Worm (Caenorhabditis elegans) whole organism, L1 larva: ENCODE data around the gene twk-9.

ENCODE experiments used
- F16B12.6 ChIP-seq: fragments of 150-350 bp; optimal IDR thresholded peaks from 2 replicates; lab custom pipeline; 2014; ENCODE audit warnings: missing biosample characterization, missing genetic modification characterization
- Y116A8C.19 ChIP-seq: sonication (generic microtip); optimal IDR thresholded peaks from 2 replicates; lab custom pipeline; 2016; ENCODE audit warnings: missing compliant biosample characterization, missing genetic modification characterization, borderline replicate concordance
- aha-1 ChIP-seq: fragments of 150-350 bp; optimal IDR thresholded peaks from 2 replicates; lab custom pipeline; 2014; ENCODE audit warnings: missing biosample characterization, missing genetic modification characterization
- alr-1 ChIP-seq: fragments of 200-800 bp; sonication (Bioruptor generic); optimal IDR thresholded peaks from 2 replicates; lab custom pipeline; 2018; ENCODE audit warnings: borderline replicate concordance, mild to moderate bottlenecking, missing genetic modification characterization, missing compliant biosample characterization
- ceh-90 ChIP-seq: sonication (generic microtip); optimal IDR thresholded peaks from 2 replicates; lab custom pipeline; 2016; ENCODE audit warnings: missing genetic modification characterization, missing compliant biosample characterization
- efl-1 ChIP-seq, 4 experiments: fragments of 150-350 bp; optimal IDR thresholded peaks in 3 of 4; peaks in 1 of 4; 1 replicate in 1 of 4; 2 replicates in 3 of 4; lab custom pipeline; 2014; ENCODE audit warnings: missing biosample characterization in 2 of 4, missing genetic modification characterization in 2 of 4, missing genetic modification reagents in 2 of 4
- elt-2 ChIP-seq: sonication (generic microtip); optimal IDR thresholded peaks from 2 replicates; lab custom pipeline; 2016; ENCODE audit warnings: missing genetic modification characterization, mild to moderate bottlenecking, inconsistent platforms, missing compliant biosample characterization, missing genetic modification reagents
- fkh-10 ChIP-seq: sonication (generic microtip); optimal IDR thresholded peaks from 2 replicates; lab custom pipeline; 2017; ENCODE audit warnings: missing biosample characterization, missing genetic modification reagents, missing genetic modification characterization
- fos-1 ChIP-seq: fragments of 150-350 bp; optimal IDR thresholded peaks from 2 replicates; lab custom pipeline; 2014; ENCODE audit warnings: missing biosample characterization, missing genetic modification characterization
- jun-1 ChIP-seq: fragments of 150-350 bp; optimal IDR thresholded peaks from 2 replicates; lab custom pipeline; 2014; ENCODE audit warnings: missing biosample characterization, missing genetic modification reagents, missing genetic modification characterization
- lin-14 ChIP-seq: fragments of 200-800 bp; sonication (Bioruptor generic); optimal IDR thresholded peaks from 2 replicates; lab custom pipeline; 2018; ENCODE audit warnings: mild to moderate bottlenecking, missing genetic modification characterization, moderate library complexity, missing compliant biosample characterization
- lsy-2 ChIP-seq, 2 experiments: fragments of 150-350 bp; optimal IDR thresholded peaks; 2 replicates each; lab custom pipeline; 2014; ENCODE audit warnings: missing biosample characterization in 2 of 2, missing genetic modification characterization in 2 of 2
- mdl-1 ChIP-seq, 2 experiments: fragments of 150-350 bp; optimal IDR thresholded peaks; 2 replicates each; lab custom pipeline; 2014 to 2017; ENCODE audit warnings: missing biosample characterization in 2 of 2, missing genetic modification characterization in 2 of 2, inconsistent platforms in 1 of 2
- mef-2 ChIP-seq: fragments of 150-350 bp; optimal IDR thresholded peaks from 2 replicates; lab custom pipeline; 2014; ENCODE audit warnings: missing biosample characterization, missing genetic modification characterization
- mep-1 ChIP-seq: fragments of 150-350 bp; optimal IDR thresholded peaks from 2 replicates; lab custom pipeline; 2014; ENCODE audit warnings: missing biosample characterization, missing genetic modification characterization
- nhr-237 ChIP-seq: fragments of 150-350 bp; optimal IDR thresholded peaks from 2 replicates; lab custom pipeline; 2014; ENCODE audit warnings: missing biosample characterization, missing genetic modification characterization
- nhr-47 ChIP-seq: sonication (generic microtip); optimal IDR thresholded peaks from 2 replicates; lab custom pipeline; 2016; ENCODE audit warnings: mild to moderate bottlenecking, missing genetic modification characterization, moderate library complexity, missing compliant biosample characterization
- nhr-71 ChIP-seq: sonication (generic microtip); optimal IDR thresholded peaks from 2 replicates; lab custom pipeline; 2016; ENCODE audit warnings: mild to moderate bottlenecking, missing genetic modification characterization, moderate library complexity, missing compliant biosample characterization
- nhr-76 ChIP-seq: sonication (generic microtip); optimal IDR thresholded peaks from 2 replicates; lab custom pipeline; 2017; ENCODE audit warnings: missing biosample characterization, missing genetic modification characterization
- nhr-77 ChIP-seq: fragments of 150-350 bp; optimal IDR thresholded peaks from 2 replicates; lab custom pipeline; 2014; ENCODE audit warnings: missing biosample characterization, missing genetic modification characterization
- nhr-85 ChIP-seq: sonication (generic microtip); peaks from one replicate; lab custom pipeline; 2016; ENCODE audit warnings: missing genetic modification characterization, inconsistent platforms, missing compliant biosample characterization
- nhr-90 ChIP-seq: sonication (generic microtip); optimal IDR thresholded peaks from 2 replicates; lab custom pipeline; 2016; ENCODE audit warnings: mild to moderate bottlenecking, missing genetic modification characterization, missing compliant biosample characterization; ENCODE audit not compliant: poor library complexity
- pax-3 ChIP-seq: fragments of 200-800 bp; sonication (Bioruptor generic); optimal IDR thresholded peaks from 2 replicates; lab custom pipeline; 2018; ENCODE audit warnings: mild to moderate bottlenecking, missing genetic modification characterization, moderate library complexity, missing compliant biosample characterization
- pqm-1 ChIP-seq: sonication (generic microtip); optimal IDR thresholded peaks from 3 replicates; lab custom pipeline; 2017; ENCODE audit warnings: missing biosample characterization, missing genetic modification characterization
- rnt-1 ChIP-seq: sonication (generic microtip); optimal IDR thresholded peaks from 2 replicates; lab custom pipeline; 2016; ENCODE audit warnings: mild to moderate bottlenecking, missing genetic modification characterization, moderate library complexity, missing compliant biosample characterization
- skn-1 ChIP-seq: fragments of 150-350 bp; optimal IDR thresholded peaks from 2 replicates; lab custom pipeline; 2014; ENCODE audit warnings: missing biosample characterization, missing genetic modification characterization
- sup-37 ChIP-seq: fragments of 200-800 bp; sonication (Bioruptor generic); optimal IDR thresholded peaks from 2 replicates; lab custom pipeline; 2018; ENCODE audit warnings: mild to moderate bottlenecking, missing genetic modification characterization, missing compliant biosample characterization
- tlp-1 ChIP-seq: fragments of 150-350 bp; optimal IDR thresholded peaks from 2 replicates; lab custom pipeline; 2014; ENCODE audit warnings: missing biosample characterization, missing genetic modification characterization
- unc-98 ChIP-seq: fragments of 200-800 bp; sonication (Bioruptor generic); IDR thresholded peaks from 2 replicates; pipeline ENCODE4 v1.3.6; 2022; ENCODE audit warnings: missing genetic modification characterization, missing compliant biosample characterization
- vab-15 ChIP-seq: sonication (generic microtip); optimal IDR thresholded peaks from 2 replicates; lab custom pipeline; 2017; ENCODE audit warnings: missing genotype, mild to moderate bottlenecking, missing genetic modification characterization, missing compliant biosample characterization
- xbp-1 ChIP-seq: sonication (generic microtip); optimal IDR thresholded peaks from 2 replicates; lab custom pipeline; 2016; ENCODE audit warnings: missing genetic modification characterization, missing compliant biosample characterization
- zip-4 ChIP-seq: fragments of 200-800 bp; sonication (Bioruptor generic); optimal IDR thresholded peaks from 2 replicates; lab custom pipeline; 2018; ENCODE audit warnings: mild to moderate bottlenecking, missing genetic modification characterization, moderate library complexity, missing compliant biosample characterization
- ztf-11 ChIP-seq, 2 experiments: sonication (generic microtip); optimal IDR thresholded peaks; 2 replicates each; lab custom pipeline; 2016 to 2017; ENCODE audit warnings: missing genetic modification characterization in 2 of 2, missing biosample characterization in 1 of 2, missing compliant biosample characterization in 1 of 2
- ztf-4 ChIP-seq: fragments of 150-350 bp; optimal IDR thresholded peaks from 2 replicates; lab custom pipeline; 2014; ENCODE audit warnings: missing biosample characterization, missing genetic modification characterization

Gene twk-9

DNA sequence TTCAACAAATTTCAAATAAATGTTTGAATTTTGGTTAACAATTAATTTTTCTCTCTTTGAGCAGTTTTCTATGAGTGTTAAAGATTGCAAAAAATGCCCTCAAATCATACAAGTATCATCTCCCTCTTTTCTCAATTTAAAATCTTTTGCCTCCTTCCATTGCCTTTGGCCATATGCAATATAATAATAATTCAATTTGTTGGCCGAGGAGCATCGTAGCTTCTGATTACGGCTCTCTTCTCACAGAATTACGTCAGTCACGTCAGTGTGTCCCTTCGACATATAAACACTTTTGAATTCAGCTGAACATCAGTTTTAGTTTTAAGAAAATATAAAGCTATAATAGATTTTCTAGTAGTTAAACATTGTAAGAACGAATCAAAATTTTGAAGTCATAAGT lies 37.4 kb upstream of the twk-9 start:
- no peak for TF ChIP-seq aha-1 (tag; lab: Kevin White, UChicago)
- TF ChIP-seq lin-14 (GFP tag; lab: Kevin White, UChicago) = peak; percentile 22
- TF ChIP-seq skn-1 = no peak
- no peak for TF ChIP-seq ztf-11 (tag; optimal IDR thresholded peaks at IDR 0.05; lab: Kevin White, UChicago)
- no peak for TF ChIP-seq pqm-1 (tag; lab: Kevin White, UChicago)

DNA sequence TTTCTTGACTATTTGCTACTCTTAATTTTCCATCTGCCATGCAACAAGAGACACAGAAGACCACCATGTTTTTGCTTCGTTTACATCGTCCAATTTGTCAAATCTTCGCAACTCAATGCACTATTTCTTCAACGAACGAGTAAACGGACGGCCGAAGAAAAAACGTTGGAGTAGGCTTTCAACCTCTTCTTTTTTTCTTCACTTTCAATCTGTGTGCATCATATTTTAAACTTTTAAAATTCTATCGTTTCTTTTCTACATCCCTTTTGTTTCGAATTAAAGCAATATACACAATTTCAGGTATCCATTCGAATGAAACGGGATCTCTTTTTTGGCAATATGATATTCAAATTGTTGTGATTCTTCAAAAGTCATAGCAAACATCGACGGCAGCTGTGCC lies 35.2 kb upstream of the twk-9 start, which contains the start of gene acc-1:
Gene acc-1 (plus strand): TSS at position 301 of the 400 bp plus-strand sequence.
- no peak for TF ChIP-seq Y116A8C.19 (tag; lab: Kevin White, UChicago)
- no peak for TF ChIP-seq ztf-4 (tag; lab: Kevin White, UChicago)
- TF ChIP-seq ztf-11 (tag; optimal IDR thresholded peaks at IDR 0.05; lab: Kevin White, UChicago) = no peak
- no peak for TF ChIP-seq vab-15 (tag; lab: Kevin White, UChicago)
- no peak for TF ChIP-seq ceh-90 (tag; lab: Kevin White, UChicago)
- no peak for TF ChIP-seq aha-1 (tag; lab: Kevin White, UChicago)

DNA sequence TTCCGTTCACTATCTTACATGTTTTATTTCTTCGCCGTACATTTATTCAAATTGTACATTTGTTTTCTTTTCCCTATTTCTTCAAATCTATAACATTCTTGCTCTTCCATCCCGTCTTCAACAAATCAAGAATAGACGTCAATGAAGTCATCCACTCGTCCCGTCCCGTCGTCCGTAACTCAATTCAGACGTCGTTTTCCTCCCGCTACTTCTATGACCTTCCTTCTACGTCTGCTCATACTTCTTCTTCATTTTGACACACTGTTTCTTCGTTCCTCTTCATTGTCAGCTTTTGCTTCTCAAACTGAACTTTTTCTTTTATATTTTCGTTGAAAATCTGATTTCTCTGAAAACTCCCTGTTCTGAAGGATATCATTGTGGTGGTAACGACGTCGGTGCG lies 33.0 kb upstream of the twk-9 start:
- TF ChIP-seq sup-37 (GFP tag; lab: Kevin White, UChicago) (no peak), pax-3 (tag; lab: Kevin White, UChicago) (no peak), rnt-1 (tag; lab: Kevin White, UChicago) (no peak), unc-98 (GFP tag; lab: Robert Waterston, UW) (no peak), tlp-1 (tag; lab: Kevin White, UChicago) (no peak), mdl-1 (tag; optimal IDR thresholded peaks at IDR 0.05; lab: Kevin White, UChicago) (no peak), lin-14 (GFP tag; lab: Kevin White, UChicago) (peak; percentile 28), alr-1 (no peak), jun-1 (tag; lab: Kevin White, UChicago) (no peak), nhr-71 (tag; lab: Kevin White, UChicago) (no peak), F16B12.6 (tag; lab: Kevin White, UChicago) (no peak), fkh-10 (GFP tag; lab: Kevin White, UChicago) (peak; percentile 62), fos-1 (tag; lab: Kevin White, UChicago) (no peak), mef-2 (tag; lab: Kevin White, UChicago) (no peak), nhr-237 (tag; lab: Kevin White, UChicago) (no peak), nhr-76 (tag; lab: Kevin White, UChicago) (no peak)

- TF ChIP-seq zip-4 (GFP tag; lab: Kevin White, UChicago) (no peak), pqm-1 (tag; lab: Kevin White, UChicago) (no peak), nhr-77 (tag; lab: Kevin White, UChicago) (no peak), alr-1 (no peak), efl-1 (optimal IDR thresholded peaks at IDR 0.05; lab: Kevin White, UChicago) (no peak), efl-1 (GFP tag; optimal IDR thresholded peaks at IDR 0.05 in 1 of 2; lab: Kevin White, UChicago) (no peak), lin-14 (GFP tag; lab: Kevin White, UChicago) (peak; percentile 11), xbp-1 (no peak), elt-2 (tag; lab: Kevin White, UChicago) (peak; percentile 4), mep-1 (tag; lab: Kevin White, UChicago) (peak; percentile 17), nhr-90 (tag; lab: Kevin White, UChicago) (no peak), lsy-2 (tag; optimal IDR thresholded peaks at IDR 0.05; lab: Kevin White, UChicago) (peak in 1 of 2 experiments; percentile 10), nhr-47 (tag; lab: Kevin White, UChicago) (peak; percentile 0), nhr-85 (tag; lab: Kevin White, UChicago) (peak; percentile 73)
Measured at ce11 chrIV:9667084-9667483, 25.9 kb upstream of the twk-9 start.
